Worm (Caenorhabditis elegans) whole organism, L3 larva: ENCODE data around the gene str-261.
A peak's percentile ranks its signal among the peaks of the same experiment; 100 is the strongest.

Source experiments
- R02D3.7 ChIP-seq: fragments of 150-350 bp; optimal IDR thresholded peaks from 2 replicates; lab custom pipeline; 2014; ENCODE audit warnings: missing biosample characterization, missing genetic modification characterization
- ZK546.5 ChIP-seq: sonication (generic microtip); optimal IDR thresholded peaks from 2 replicates; lab custom pipeline; 2017; ENCODE audit warnings: missing biosample characterization, missing genetic modification characterization
- aly-2 ChIP-seq: fragments of 150-350 bp; optimal IDR thresholded peaks from 2 replicates; lab custom pipeline; 2014; ENCODE audit warnings: missing biosample characterization, missing genetic modification characterization
- ama-1 ChIP-seq: fragments of 150-350 bp; optimal IDR thresholded peaks from 2 replicates; lab custom pipeline; 2018
- ceh-28 ChIP-seq: fragments of 150-350 bp; optimal IDR thresholded peaks from 2 replicates; lab custom pipeline; 2014; ENCODE audit warnings: missing biosample characterization, missing genetic modification reagents, missing genetic modification characterization
- ceh-82 ChIP-seq: fragments of 150-350 bp; optimal IDR thresholded peaks from 2 replicates; lab custom pipeline; 2014; ENCODE audit warnings: missing biosample characterization, missing genetic modification characterization
- ceh-9 ChIP-seq: sonication (generic microtip); optimal IDR thresholded peaks from 2 replicates; lab custom pipeline; 2018; ENCODE audit warnings: missing biosample characterization, missing genetic modification characterization
- daf-12 ChIP-seq: fragments of 150-350 bp; optimal IDR thresholded peaks from 2 replicates; lab custom pipeline; 2014; ENCODE audit warnings: missing biosample characterization, missing genetic modification reagents, missing genetic modification characterization
- egl-27 ChIP-seq: sonication (generic microtip); optimal IDR thresholded peaks from 4 replicates; lab custom pipeline; 2017; ENCODE audit warnings: missing biosample characterization, missing genetic modification reagents, missing genetic modification characterization
- egl-5 ChIP-seq: fragments of 150-350 bp; optimal IDR thresholded peaks from 2 replicates; lab custom pipeline; 2017; ENCODE audit warnings: missing biosample characterization, missing genetic modification reagents, missing genetic modification characterization, inconsistent platforms
- elt-2 ChIP-seq: sonication (generic microtip); optimal IDR thresholded peaks from 2 replicates; lab custom pipeline; 2016; ENCODE audit warnings: missing genetic modification reagents, mild to moderate bottlenecking, missing genetic modification characterization, missing compliant biosample characterization
- elt-3 ChIP-seq, 3 experiments: fragments of 150-350 bp in 1 of 3; sonication (generic microtip) in 2 of 3; optimal IDR thresholded peaks; 2 replicates in 2 of 3; 4 replicates in 1 of 3; lab custom pipeline; 2014 to 2017; ENCODE audit warnings: missing biosample characterization in 3 of 3, missing genetic modification characterization in 3 of 3
- eor-1 ChIP-seq, 2 experiments: fragments of 150-350 bp; optimal IDR thresholded peaks; 2 replicates each; lab custom pipeline; 2014 to 2018; ENCODE audit warnings: missing biosample characterization in 2 of 2, missing genetic modification characterization in 2 of 2
- fkh-10 ChIP-seq: sonication (generic microtip); optimal IDR thresholded peaks from 2 replicates; lab custom pipeline; 2017; ENCODE audit warnings: missing biosample characterization, missing genetic modification reagents, missing genetic modification characterization
- fos-1 ChIP-seq: fragments of 150-350 bp; optimal IDR thresholded peaks from 2 replicates; lab custom pipeline; 2014; ENCODE audit warnings: missing biosample characterization, missing genetic modification characterization
- hmg-11 ChIP-seq: sonication (generic microtip); optimal IDR thresholded peaks from 2 replicates; lab custom pipeline; 2016; ENCODE audit warnings: missing genetic modification characterization, missing compliant biosample characterization
- jun-1 ChIP-seq: fragments of 150-350 bp; optimal IDR thresholded peaks from 2 replicates; lab custom pipeline; 2014; ENCODE audit warnings: missing biosample characterization, missing genetic modification reagents, missing genetic modification characterization
- lin-15B ChIP-seq: fragments of 150-350 bp; optimal IDR thresholded peaks from 2 replicates; lab custom pipeline; 2014; ENCODE audit warnings: missing biosample characterization, missing genetic modification characterization
- lin-39 ChIP-seq: fragments of 150-350 bp; optimal IDR thresholded peaks from 2 replicates; lab custom pipeline; 2018; ENCODE audit warnings: missing biosample characterization, missing genetic modification reagents, missing genetic modification characterization
- lsy-12 ChIP-seq: sonication (generic microtip); optimal IDR thresholded peaks from 2 replicates; lab custom pipeline; 2016; ENCODE audit warnings: mild to moderate bottlenecking, missing genetic modification characterization, missing compliant biosample characterization
- mml-1 ChIP-seq: fragments of 150-350 bp; sonication (generic microtip); optimal IDR thresholded peaks from 3 replicates; lab custom pipeline; 2014; ENCODE audit warnings: missing biosample characterization, missing genetic modification characterization
- nfya-1 ChIP-seq: sonication (generic microtip); optimal IDR thresholded peaks from 2 replicates; lab custom pipeline; 2017; ENCODE audit warnings: missing genetic modification characterization, mild to moderate bottlenecking, missing compliant biosample characterization, antibody characterized with exemption, moderate library complexity; ENCODE audit not compliant: insufficient read depth
- nhr-11 ChIP-seq: fragments of 150-350 bp; optimal IDR thresholded peaks from 2 replicates; lab custom pipeline; 2014; ENCODE audit warnings: missing biosample characterization, missing genetic modification characterization
- nhr-12 ChIP-seq: fragments of 150-350 bp; optimal IDR thresholded peaks from 2 replicates; lab custom pipeline; 2014; ENCODE audit warnings: missing biosample characterization, missing genetic modification characterization
- nhr-23 ChIP-seq: fragments of 150-350 bp; optimal IDR thresholded peaks from 2 replicates; lab custom pipeline; 2014; ENCODE audit warnings: missing biosample characterization, missing genetic modification reagents, missing genetic modification characterization
- nhr-237 ChIP-seq: fragments of 150-350 bp; optimal IDR thresholded peaks from 2 replicates; lab custom pipeline; 2014; ENCODE audit warnings: missing biosample characterization, missing genetic modification characterization
- nhr-25 ChIP-seq: sonication (generic microtip); optimal IDR thresholded peaks from 2 replicates; lab custom pipeline; 2017; ENCODE audit warnings: missing biosample characterization, missing genetic modification characterization
- nhr-28 ChIP-seq: fragments of 150-350 bp; optimal IDR thresholded peaks from 2 replicates; lab custom pipeline; 2014; ENCODE audit warnings: missing biosample characterization, missing genetic modification characterization
- nhr-43 ChIP-seq: sonication (generic microtip); optimal IDR thresholded peaks from 2 replicates; lab custom pipeline; 2016; ENCODE audit warnings: mild to moderate bottlenecking, missing genetic modification characterization, missing compliant biosample characterization; ENCODE audit not compliant: poor library complexity, severe bottlenecking
- nhr-67 ChIP-seq: fragments of 150-350 bp; optimal IDR thresholded peaks from 2 replicates; lab custom pipeline; 2014; ENCODE audit warnings: missing biosample characterization, missing genetic modification characterization
- nhr-77 ChIP-seq: fragments of 150-350 bp; optimal IDR thresholded peaks from 2 replicates; lab custom pipeline; 2014; ENCODE audit warnings: missing biosample characterization, missing genetic modification characterization
- pha-4 ChIP-seq: fragments of 150-350 bp; optimal IDR thresholded peaks from 2 replicates; lab custom pipeline; 2014; ENCODE audit warnings: missing biosample characterization, missing genetic modification reagents, missing genetic modification characterization
- pqm-1 ChIP-seq: fragments of 150-350 bp; optimal IDR thresholded peaks from 2 replicates; lab custom pipeline; 2017; ENCODE audit warnings: missing biosample characterization, missing genetic modification characterization, inconsistent platforms
- sea-2 ChIP-seq: fragments of 150-350 bp; sonication (generic microtip); optimal IDR thresholded peaks from 4 replicates; lab custom pipeline; 2014; ENCODE audit warnings: missing biosample characterization, missing genetic modification reagents, missing genetic modification characterization
- skn-1 ChIP-seq: fragments of 150-350 bp; optimal IDR thresholded peaks from 2 replicates; lab custom pipeline; 2014; ENCODE audit warnings: missing biosample characterization, missing genetic modification characterization
- snpc-4 ChIP-seq: fragments of 150-350 bp; optimal IDR thresholded peaks from 2 replicates; lab custom pipeline; 2014; ENCODE audit warnings: missing biosample characterization, missing genetic modification characterization
- tbx-2 ChIP-seq: sonication (generic microtip); optimal IDR thresholded peaks from 2 replicates; lab custom pipeline; 2016; ENCODE audit warnings: mild to moderate bottlenecking, missing genetic modification characterization, missing compliant biosample characterization
- unc-62 ChIP-seq: fragments of 150-350 bp; sonication (generic microtip); optimal IDR thresholded peaks from 4 replicates; lab custom pipeline; 2014; ENCODE audit warnings: missing biosample characterization, missing genetic modification reagents, missing genetic modification characterization
- zag-1 ChIP-seq: fragments of 150-350 bp; optimal IDR thresholded peaks from 2 replicates; lab custom pipeline; 2014; ENCODE audit warnings: missing biosample characterization, missing genetic modification characterization
- ztf-11 ChIP-seq: fragments of 150-350 bp; optimal IDR thresholded peaks from 2 replicates; lab custom pipeline; 2014; ENCODE audit warnings: missing biosample characterization, missing genetic modification characterization
- ztf-4 ChIP-seq: fragments of 150-350 bp; optimal IDR thresholded peaks from 2 replicates; lab custom pipeline; 2014; ENCODE audit warnings: missing biosample characterization, missing genetic modification characterization

Gene str-261

ce11 chrIII:11112718-11113117 is 38.4 kb downstream of the str-261 start:
- TF ChIP-seq fos-1 (tag; lab: Kevin White, UChicago), result no peak
- TF ChIP-seq nfya-1 (tag; lab: Kevin White, UChicago), result peak; percentile 17
- no peak for TF ChIP-seq lin-39 (tag; lab: Kevin White, UChicago)
- TF ChIP-seq jun-1 (tag; lab: Kevin White, UChicago), result no peak
- peak; percentile 66 for TF ChIP-seq lin-15B (tag; lab: Kevin White, UChicago)
- peak; percentile 24 for TF ChIP-seq elt-2 (tag; lab: Kevin White, UChicago)
- no peak for TF ChIP-seq nhr-11 (tag; lab: Kevin White, UChicago)
- peak; percentile 10 for TF ChIP-seq hmg-11
- no peak for TF ChIP-seq mml-1 (tag; lab: Kevin White, UChicago)
- TF ChIP-seq egl-27 (tag; lab: Kevin White, UChicago), result no peak
- no peak for TF ChIP-seq aly-2 (tag; lab: Kevin White, UChicago)
- peak; percentile 13 for TF ChIP-seq pha-4 (tag; lab: Kevin White, UChicago)
- no peak for TF ChIP-seq unc-62 (GFP tag; lab: Kevin White, UChicago)
- peak; percentile 53 for TF ChIP-seq nhr-43 (tag; lab: Kevin White, UChicago)

DNA sequence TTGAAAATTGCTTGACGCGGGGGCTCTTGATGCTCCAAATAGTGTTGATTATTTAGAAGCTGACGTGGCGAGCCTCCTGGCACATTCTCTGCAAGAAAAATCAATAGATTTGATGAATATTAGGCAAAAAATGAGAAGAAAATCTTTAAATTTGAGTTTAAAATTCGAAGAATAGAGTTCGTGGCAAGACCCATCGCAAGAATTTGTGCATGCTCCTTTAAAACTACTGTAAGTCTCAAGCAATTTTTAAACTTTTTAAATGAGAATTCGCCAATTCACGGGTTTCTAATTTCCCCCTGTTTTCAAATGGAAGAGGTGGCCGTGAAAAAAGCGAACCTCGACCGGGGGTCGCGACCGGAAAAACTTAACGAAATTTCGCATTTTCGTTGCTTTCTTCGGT is 39.5 kb downstream of the str-261 start:
- TF ChIP-seq zag-1 (no peak), pha-4 (tag; lab: Kevin White, UChicago) (no peak), fkh-10 (GFP tag; lab: Kevin White, UChicago) (no peak), unc-62 (GFP tag; lab: Kevin White, UChicago) (no peak)

ce11 chrIII:11115956-11116355 is 41.6 kb downstream of the str-261 start:
- TF ChIP-seq nhr-28 (tag; lab: Kevin White, UChicago) (no peak), ceh-28 (tag; lab: Kevin White, UChicago) (no peak), eor-1 (tag; optimal IDR thresholded peaks at IDR 0.05; lab: Kevin White, UChicago) (no peak), hmg-11 (no peak), tbx-2 (tag; lab: Kevin White, UChicago) (no peak), nfya-1 (tag; lab: Kevin White, UChicago) (no peak), nhr-43 (tag; lab: Kevin White, UChicago) (no peak), egl-5 (tag; lab: Kevin White, UChicago) (no peak), pha-4 (tag; lab: Kevin White, UChicago) (no peak), ZK546.5 (no peak), ama-1 (lab: Kevin White, UChicago) (no peak), skn-1 (tag; lab: Kevin White, UChicago) (no peak), unc-62 (GFP tag; lab: Kevin White, UChicago) (no peak), pqm-1 (tag; lab: Kevin White, UChicago) (no peak), ztf-11 (tag; lab: Kevin White, UChicago) (no peak)

DNA sequence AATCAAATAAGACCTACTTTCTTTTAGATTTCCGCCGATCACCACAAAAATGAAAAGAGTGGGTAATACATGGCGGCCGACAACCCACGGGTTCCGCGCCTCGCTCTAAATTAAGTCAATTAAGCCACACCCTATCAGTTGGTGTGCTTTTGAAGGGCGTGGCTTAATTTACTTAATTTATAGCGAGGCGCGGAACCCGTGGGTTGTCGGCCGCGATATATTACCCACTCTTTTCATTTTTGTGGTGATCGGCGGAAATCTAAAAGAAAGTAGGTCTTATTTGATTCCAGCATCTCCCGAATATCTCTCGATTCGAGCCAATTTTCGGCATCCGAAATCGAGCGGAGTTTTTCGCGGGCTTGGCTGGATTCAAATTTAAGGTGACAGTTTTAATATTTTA is 43.8 kb downstream of the str-261 start:
- TF ChIP-seq snpc-4 (tag; lab: Kevin White, UChicago), result peak; percentile 2

DNA sequence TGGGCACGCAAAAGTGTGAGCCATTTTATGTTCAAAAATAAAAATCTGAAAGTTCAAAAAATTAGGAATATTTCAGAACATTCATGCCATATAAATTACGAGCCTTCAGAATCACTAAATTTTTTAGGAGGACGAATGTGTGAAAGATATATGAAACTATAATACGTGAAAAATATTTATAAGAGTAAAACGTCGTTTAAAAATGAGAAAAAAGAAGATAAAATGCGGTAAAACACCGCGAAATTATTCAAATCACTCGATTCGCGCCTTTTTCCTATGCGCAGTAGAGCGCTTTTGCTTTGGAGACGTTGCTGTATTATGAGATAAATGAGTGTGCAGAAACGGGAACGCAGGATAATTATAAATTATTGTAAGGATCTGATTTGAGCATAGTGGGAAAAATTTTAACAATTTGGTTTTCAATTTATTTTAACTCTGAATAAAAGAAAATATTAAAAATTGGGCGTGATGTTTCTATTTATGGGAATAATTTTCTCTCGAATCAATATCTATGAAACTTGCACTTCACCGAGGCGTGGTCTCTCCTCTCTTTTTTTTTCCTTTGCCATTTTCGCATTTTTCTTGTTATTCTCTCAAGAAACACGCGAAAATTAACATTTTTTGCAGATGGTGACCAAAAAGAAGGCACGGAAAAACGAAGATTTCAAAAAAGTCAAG is 45.0 kb downstream of the str-261 start, which contains the start of the genes sup-35 and Y48A6C.4:
Gene sup-35, minus strand, starts transcription at position 51 of the 678 bp plus-strand sequence.
Gene Y48A6C.4, plus strand, starts transcription at position 628 of the 678 bp plus-strand sequence.
- TF ChIP-seq ceh-82, result no peak
- peak; percentile 62 for TF ChIP-seq R02D3.7
- TF ChIP-seq snpc-4 (tag; lab: Kevin White, UChicago), result peak; percentile 83
- no peak for TF ChIP-seq daf-12 (tag; lab: Kevin White, UChicago)
- TF ChIP-seq hmg-11, result peak; percentile 74
- no peak for TF ChIP-seq fos-1 (tag; lab: Kevin White, UChicago)
- no peak for TF ChIP-seq nhr-67 (tag; lab: Kevin White, UChicago)
- TF ChIP-seq nhr-11 (tag; lab: Kevin White, UChicago), result no peak
- no peak for TF ChIP-seq sea-2 (GFP tag; lab: Kevin White, UChicago)
- TF ChIP-seq nfya-1 (tag; lab: Kevin White, UChicago), result peak; percentile 85
- TF ChIP-seq pha-4 (tag; lab: Kevin White, UChicago), result peak; percentile 81
- TF ChIP-seq eor-1 (tag; optimal IDR thresholded peaks at IDR 0.05; lab: Kevin White, UChicago), result no peak
- TF ChIP-seq pqm-1 (tag; lab: Kevin White, UChicago), result peak; percentile 64
- peak; percentile 15 for TF ChIP-seq jun-1 (tag; lab: Kevin White, UChicago)
- no peak for TF ChIP-seq egl-27 (tag; lab: Kevin White, UChicago)
- no peak for TF ChIP-seq ZK546.5
- no peak for TF ChIP-seq elt-3 (tag; optimal IDR thresholded peaks at IDR 0.05; lab: Kevin White, UChicago)
- no peak for TF ChIP-seq ztf-4
- TF ChIP-seq lsy-12 (tag; lab: Kevin White, UChicago), result no peak
- no peak for TF ChIP-seq ztf-11 (tag; lab: Kevin White, UChicago)
- peak; percentile 21 for TF ChIP-seq fkh-10 (GFP tag; lab: Kevin White, UChicago)
- TF ChIP-seq nhr-77 (tag; lab: Kevin White, UChicago), result no peak
- no peak for TF ChIP-seq ceh-9 (tag; lab: Kevin White, UChicago)
- TF ChIP-seq ama-1 (lab: Kevin White, UChicago), result no peak
- peak; percentile 72 for TF ChIP-seq nhr-25
- TF ChIP-seq nhr-12 (tag; lab: Kevin White, UChicago), result no peak
- no peak for TF ChIP-seq nhr-237 (tag; lab: Kevin White, UChicago)
- peak; percentile 56 for TF ChIP-seq elt-2 (tag; lab: Kevin White, UChicago)
- peak; percentile 68 for TF ChIP-seq nhr-23 (tag; lab: Kevin White, UChicago)
- no peak for TF ChIP-seq aly-2 (tag; lab: Kevin White, UChicago)
- TF ChIP-seq unc-62 (GFP tag; lab: Kevin White, UChicago), result no peak
